Worm (Caenorhabditis elegans) whole organism, L1 larva: ENCODE data around the gene grl-31.
A peak's percentile ranks its signal among the peaks of the same experiment; 100 is the strongest.

Experiments
- C16A3.4 ChIP-seq: fragments of 150-350 bp; optimal IDR thresholded peaks from 2 replicates; lab custom pipeline; 2014; ENCODE audit warnings: missing biosample characterization, missing genetic modification characterization
- C34B4.2 ChIP-seq: sonication (generic microtip); optimal IDR thresholded peaks from 2 replicates; lab custom pipeline; 2017; ENCODE audit warnings: mild to moderate bottlenecking, missing genetic modification characterization, missing compliant biosample characterization
- F16B12.6 ChIP-seq: fragments of 150-350 bp; optimal IDR thresholded peaks from 2 replicates; lab custom pipeline; 2014; ENCODE audit warnings: missing biosample characterization, missing genetic modification characterization
- Y116A8C.19 ChIP-seq: sonication (generic microtip); optimal IDR thresholded peaks from 2 replicates; lab custom pipeline; 2016; ENCODE audit warnings: missing compliant biosample characterization, missing genetic modification characterization, borderline replicate concordance
- aha-1 ChIP-seq: fragments of 150-350 bp; optimal IDR thresholded peaks from 2 replicates; lab custom pipeline; 2014; ENCODE audit warnings: missing biosample characterization, missing genetic modification characterization
- ceh-8 ChIP-seq: fragments of 200-800 bp; sonication (Bioruptor generic); optimal IDR thresholded peaks from 2 replicates; lab custom pipeline; 2018; ENCODE audit warnings: mild to moderate bottlenecking, missing genetic modification characterization, moderate library complexity, missing compliant biosample characterization
- ceh-90 ChIP-seq: sonication (generic microtip); optimal IDR thresholded peaks from 2 replicates; lab custom pipeline; 2016; ENCODE audit warnings: missing genetic modification characterization, missing compliant biosample characterization
- ces-1 ChIP-seq: fragments of 150-350 bp; optimal IDR thresholded peaks from 2 replicates; lab custom pipeline; 2014; ENCODE audit warnings: missing biosample characterization, missing genetic modification reagents, missing genetic modification characterization
- efl-3 ChIP-seq: fragments of 200-800 bp; sonication (Bioruptor generic); optimal IDR thresholded peaks from 2 replicates; lab custom pipeline; 2018; ENCODE audit warnings: mild to moderate bottlenecking, missing genetic modification characterization, missing compliant biosample characterization
- elt-2 ChIP-seq: sonication (generic microtip); optimal IDR thresholded peaks from 2 replicates; lab custom pipeline; 2016; ENCODE audit warnings: missing genetic modification characterization, mild to moderate bottlenecking, inconsistent platforms, missing compliant biosample characterization, missing genetic modification reagents
- elt-3 ChIP-seq, 6 experiments: fragments of 150-350 bp in 1 of 6; sonication (generic microtip); optimal IDR thresholded peaks; 2 replicates each; lab custom pipeline; 2017 to 2018; ENCODE audit warnings: missing biosample characterization in 6 of 6, missing genetic modification characterization in 6 of 6, inconsistent platforms in 1 of 6
- ets-5 ChIP-seq: fragments of 200-800 bp; sonication (Bioruptor generic); IDR thresholded peaks from 2 replicates; pipeline ENCODE4 v1.3.6; 2022; ENCODE audit warnings: missing genetic modification characterization, missing compliant biosample characterization
- fkh-8 ChIP-seq: sonication (generic microtip); optimal IDR thresholded peaks from 2 replicates; lab custom pipeline; 2016; ENCODE audit warnings: mild to moderate bottlenecking, missing genetic modification characterization, missing compliant biosample characterization
- hpl-2 ChIP-seq: fragments of 150-350 bp; optimal IDR thresholded peaks from 2 replicates; lab custom pipeline; 2014; ENCODE audit warnings: missing biosample characterization, missing genetic modification reagents, missing genetic modification characterization
- irx-1 ChIP-seq: sonication (generic microtip); optimal IDR thresholded peaks from 2 replicates; lab custom pipeline; 2016; ENCODE audit warnings: missing genetic modification characterization, missing compliant biosample characterization
- lin-14 ChIP-seq: fragments of 200-800 bp; sonication (Bioruptor generic); optimal IDR thresholded peaks from 2 replicates; lab custom pipeline; 2018; ENCODE audit warnings: mild to moderate bottlenecking, missing genetic modification characterization, moderate library complexity, missing compliant biosample characterization
- lin-15B ChIP-seq: fragments of 150-350 bp; sonication (generic microtip); optimal IDR thresholded peaks from 3 replicates; lab custom pipeline; 2014; ENCODE audit warnings: missing biosample characterization, missing genetic modification characterization
- lin-39 ChIP-seq: fragments of 150-350 bp; optimal IDR thresholded peaks from 2 replicates; lab custom pipeline; 2014; ENCODE audit warnings: missing biosample characterization, missing genetic modification reagents, missing genetic modification characterization
- lir-3 ChIP-seq: sonication (generic microtip); optimal IDR thresholded peaks from 2 replicates; lab custom pipeline; 2016; ENCODE audit warnings: mild to moderate bottlenecking, missing genetic modification characterization, moderate library complexity, missing compliant biosample characterization; ENCODE audit not compliant: poor library complexity
- lsy-2 ChIP-seq, 2 experiments: fragments of 150-350 bp; optimal IDR thresholded peaks; 2 replicates each; lab custom pipeline; 2014; ENCODE audit warnings: missing biosample characterization in 2 of 2, missing genetic modification characterization in 2 of 2
- mdl-1 ChIP-seq, 2 experiments: fragments of 150-350 bp; optimal IDR thresholded peaks; 2 replicates each; lab custom pipeline; 2014 to 2017; ENCODE audit warnings: missing biosample characterization in 2 of 2, missing genetic modification characterization in 2 of 2, inconsistent platforms in 1 of 2
- nhr-237 ChIP-seq: fragments of 150-350 bp; optimal IDR thresholded peaks from 2 replicates; lab custom pipeline; 2014; ENCODE audit warnings: missing biosample characterization, missing genetic modification characterization
- nhr-28 ChIP-seq: fragments of 150-350 bp; optimal IDR thresholded peaks from 2 replicates; lab custom pipeline; 2014; ENCODE audit warnings: missing biosample characterization, missing genetic modification characterization
- nhr-47 ChIP-seq: sonication (generic microtip); optimal IDR thresholded peaks from 2 replicates; lab custom pipeline; 2016; ENCODE audit warnings: mild to moderate bottlenecking, missing genetic modification characterization, moderate library complexity, missing compliant biosample characterization
- nhr-71 ChIP-seq: sonication (generic microtip); optimal IDR thresholded peaks from 2 replicates; lab custom pipeline; 2016; ENCODE audit warnings: mild to moderate bottlenecking, missing genetic modification characterization, moderate library complexity, missing compliant biosample characterization
- nhr-77 ChIP-seq: fragments of 150-350 bp; optimal IDR thresholded peaks from 2 replicates; lab custom pipeline; 2014; ENCODE audit warnings: missing biosample characterization, missing genetic modification characterization
- nhr-90 ChIP-seq: sonication (generic microtip); optimal IDR thresholded peaks from 2 replicates; lab custom pipeline; 2016; ENCODE audit warnings: mild to moderate bottlenecking, missing genetic modification characterization, missing compliant biosample characterization; ENCODE audit not compliant: poor library complexity
- snpc-4 ChIP-seq: fragments of 150-350 bp; optimal IDR thresholded peaks from 2 replicates; lab custom pipeline; 2014; ENCODE audit warnings: missing biosample characterization, missing genetic modification characterization
- snu-23 ChIP-seq: sonication (generic microtip); optimal IDR thresholded peaks from 2 replicates; lab custom pipeline; 2016; ENCODE audit warnings: missing genetic modification characterization, missing compliant biosample characterization
- sup-37 ChIP-seq: fragments of 200-800 bp; sonication (Bioruptor generic); optimal IDR thresholded peaks from 2 replicates; lab custom pipeline; 2018; ENCODE audit warnings: mild to moderate bottlenecking, missing genetic modification characterization, missing compliant biosample characterization
- unc-30 ChIP-seq: sonication (generic microtip); optimal IDR thresholded peaks from 2 replicates; lab custom pipeline; 2017; ENCODE audit warnings: missing biosample characterization, missing genetic modification characterization
- unc-86 ChIP-seq: sonication (generic microtip); optimal IDR thresholded peaks from 2 replicates; lab custom pipeline; 2016; ENCODE audit warnings: missing genetic modification characterization, missing compliant biosample characterization
- zip-4 ChIP-seq: fragments of 200-800 bp; sonication (Bioruptor generic); optimal IDR thresholded peaks from 2 replicates; lab custom pipeline; 2018; ENCODE audit warnings: mild to moderate bottlenecking, missing genetic modification characterization, moderate library complexity, missing compliant biosample characterization

The grl-31 gene

ce11 chrV:3530403-3530802 is 27.2 kb downstream of the grl-31 start, which contains the start of gene srbc-66:
TSS of gene srbc-66 (plus strand) at chrV:3530703.
- no peak for TF ChIP-seq elt-3 (tag; optimal IDR thresholded peaks at IDR 0.05; lab: Kevin White, UChicago)
- TF ChIP-seq F16B12.6, result no peak
- peak; percentile 35 for TF ChIP-seq fkh-8
- TF ChIP-seq Y116A8C.19 (tag; lab: Kevin White, UChicago), result no peak

- TF ChIP-seq nhr-90, result no peak
- TF ChIP-seq mdl-1 (tag; optimal IDR thresholded peaks at IDR 0.05; lab: Kevin White, UChicago), result no peak
- no peak for TF ChIP-seq lir-3 (tag; lab: Kevin White, UChicago)
- TF ChIP-seq, all 84 proteins: peak for 0
These were observed 30.7 kb downstream of the grl-31 start, which contains the start of gene str-260 for ce11 chrV:3526882-3527281. TSS of gene str-260 (plus strand) at chrV:3527182.

- TF ChIP-seq unc-30 (no peak), mdl-1 (tag; optimal IDR thresholded peaks at IDR 0.05; lab: Kevin White, UChicago) (no peak), zip-4 (GFP tag; lab: Kevin White, UChicago) (no peak), nhr-237 (tag; lab: Kevin White, UChicago) (no peak)
These were observed 32.6 kb downstream of the grl-31 start, which contains the start of gene T24A6.7 for ce11 chrV:3524970-3525369. TSS of gene T24A6.7 (plus strand) at chrV:3525270.

- TF ChIP-seq ces-1 (GFP tag; lab: Kevin White, UChicago) (no peak), elt-2 (tag; lab: Kevin White, UChicago) (peak; percentile 37)
These were observed 34.3 kb downstream of the grl-31 start, which contains the start of gene irg-1 for ce11 chrV:3523262-3523661. TSS of gene irg-1 (plus strand) at chrV:3523587.

ce11 chrV:3517889-3518288 is 39.7 kb downstream of the grl-31 start, which contains the start of gene str-227:
TSS of gene str-227 (plus strand) at chrV:3518189.
- no peak for TF ChIP-seq C16A3.4 (tag; lab: Kevin White, UChicago)
- no peak for TF ChIP-seq lsy-2 (tag; optimal IDR thresholded peaks at IDR 0.05; lab: Kevin White, UChicago)
- TF ChIP-seq aha-1 (tag; lab: Kevin White, UChicago), result no peak
- TF ChIP-seq C34B4.2 (tag; lab: Kevin White, UChicago), result no peak
- TF ChIP-seq elt-2 (tag; lab: Kevin White, UChicago), result no peak
- TF ChIP-seq ceh-90 (tag; lab: Kevin White, UChicago), result no peak
- no peak for TF ChIP-seq nhr-71 (tag; lab: Kevin White, UChicago)
- TF ChIP-seq snpc-4, result no peak
- TF ChIP-seq unc-86 (tag; lab: Kevin White, UChicago), result no peak
- no peak for TF ChIP-seq F16B12.6
- no peak for TF ChIP-seq nhr-77 (tag; lab: Kevin White, UChicago)
- TF ChIP-seq nhr-28 (tag; lab: Kevin White, UChicago), result no peak
- no peak for TF ChIP-seq sup-37 (GFP tag; lab: Kevin White, UChicago)
- no peak for TF ChIP-seq lin-14 (GFP tag; lab: Kevin White, UChicago)
- TF ChIP-seq lin-15B (tag; lab: Kevin White, UChicago), result no peak
- TF ChIP-seq hpl-2 (GFP tag; lab: Kevin White, UChicago), result no peak
- no peak for TF ChIP-seq lin-39
- TF ChIP-seq nhr-237 (tag; lab: Kevin White, UChicago), result no peak
- no peak for TF ChIP-seq ceh-8 (GFP tag; lab: Kevin White, UChicago)
- TF ChIP-seq efl-3 (GFP tag; lab: Kevin White, UChicago), result no peak
- TF ChIP-seq, all 84 proteins: peak for 0

ce11 chrV:3512381-3512780 is 45.2 kb downstream of the grl-31 start, which contains the start of gene str-226:
TSS of gene str-226 (plus strand) at chrV:3512681.
- TF ChIP-seq snu-23 (no peak), nhr-47 (tag; lab: Kevin White, UChicago) (no peak), ets-5 (GFP tag; lab: Robert Waterston, UW) (no peak), irx-1 (tag; lab: Kevin White, UChicago) (no peak)
- TF ChIP-seq, all 84 proteins: peak for 0
